Worm (Caenorhabditis elegans): Measurements from ENCODE around the gene clik-2.

The clik-2 gene

ce11 chrX:7689119-7689518, at the start of gene clik-2:
Gene clik-2 (minus strand): TSS chrX:7689219.
- TF ChIP-seq elt-1 (tag; optimal IDR thresholded peaks at IDR 0.05) (no peak), fos-1 (tag; optimal IDR thresholded peaks at IDR 0.05) (no peak), snpc-4 (tag; optimal IDR thresholded peaks at IDR 0.05) (no peak), nhr-12 (tag; optimal IDR thresholded peaks at IDR 0.05) (no peak), pha-4 (tag; optimal IDR thresholded peaks at IDR 0.05) (no peak), nfya-1 (tag; optimal IDR thresholded peaks at IDR 0.05; ENCODE audit: insufficient read depth) (no peak), nhr-28 (tag; optimal IDR thresholded peaks at IDR 0.05) (no peak), nhr-25 (tag; optimal IDR thresholded peaks at IDR 0.05) (no peak), fkh-2 (tag; optimal IDR thresholded peaks at IDR 0.05) (no peak)

ce11 chrX:7736171-7736570, 47.2 kb upstream of the clik-2 start, which contains the start of gene set-12:
Gene set-12 (minus strand): TSS chrX:7736271.
- TF ChIP-seq pha-4 (tag; optimal IDR thresholded peaks at IDR 0.05) (no peak), nhr-76 (tag; optimal IDR thresholded peaks at IDR 0.05) (no peak), fos-1 (tag; optimal IDR thresholded peaks at IDR 0.05) (no peak), nhr-237 (tag; optimal IDR thresholded peaks at IDR 0.05) (no peak), elt-1 (tag; optimal IDR thresholded peaks at IDR 0.05) (no peak), unc-62 (GFP tag; optimal IDR thresholded peaks at IDR 0.05) (no peak), ama-1 (optimal IDR thresholded peaks at IDR 0.05) (no peak), nhr-25 (tag; optimal IDR thresholded peaks at IDR 0.05) (no peak), aly-2 (tag; optimal IDR thresholded peaks at IDR 0.05) (no peak), sea-2 (GFP tag; optimal IDR thresholded peaks at IDR 0.05) (no peak), R02D3.7 (tag; optimal IDR thresholded peaks at IDR 0.05) (no peak), jun-1 (tag; optimal IDR thresholded peaks at IDR 0.05) (no peak)

ce11 chrX:7733571-7733970, 44.6 kb upstream of the clik-2 start:
- TF ChIP-seq zag-1 (tag; optimal IDR thresholded peaks at IDR 0.05) (no peak), nhr-12 (tag; optimal IDR thresholded peaks at IDR 0.05) (no peak), ceh-16 (tag; optimal IDR thresholded peaks at IDR 0.05) (no peak), unc-62 (GFP tag; optimal IDR thresholded peaks at IDR 0.05) (no peak), hmg-11 (tag; optimal IDR thresholded peaks at IDR 0.05) (no peak), elt-3 (tag; optimal IDR thresholded peaks at IDR 0.05) (no peak), mdl-1 (tag; optimal IDR thresholded peaks at IDR 0.05) (no peak), ztf-11 (tag; optimal IDR thresholded peaks at IDR 0.05) (no peak), ztf-4 (tag; optimal IDR thresholded peaks at IDR 0.05) (no peak), ama-1 (optimal IDR thresholded peaks at IDR 0.05) (no peak), egl-27 (tag; optimal IDR thresholded peaks at IDR 0.05) (no peak), lin-15B (tag; optimal IDR thresholded peaks at IDR 0.05) (no peak), nhr-28 (tag; optimal IDR thresholded peaks at IDR 0.05) (no peak), sea-2 (GFP tag; optimal IDR thresholded peaks at IDR 0.05) (no peak), nhr-25 (tag; optimal IDR thresholded peaks at IDR 0.05) (no peak), nhr-237 (tag; optimal IDR thresholded peaks at IDR 0.05) (no peak), mml-1 (tag; optimal IDR thresholded peaks at IDR 0.05) (no peak), nhr-77 (tag; optimal IDR thresholded peaks at IDR 0.05) (no peak), lsy-12 (tag; optimal IDR thresholded peaks at IDR 0.05) (no peak)

- TF ChIP-seq skn-1 (tag; optimal IDR thresholded peaks at IDR 0.05) (no peak), egl-5 (tag; optimal IDR thresholded peaks at IDR 0.05) (no peak), ztf-11 (tag; optimal IDR thresholded peaks at IDR 0.05) (no peak), lin-15B (tag; optimal IDR thresholded peaks at IDR 0.05) (no peak), nhr-28 (tag; optimal IDR thresholded peaks at IDR 0.05) (no peak), nhr-23 (tag; optimal IDR thresholded peaks at IDR 0.05) (no peak), zag-1 (tag; optimal IDR thresholded peaks at IDR 0.05) (no peak), ceh-9 (tag; optimal IDR thresholded peaks at IDR 0.05) (no peak), nhr-43 (tag; optimal IDR thresholded peaks at IDR 0.05; ENCODE audit: poor library complexity, severe bottlenecking) (no peak), mml-1 (tag; optimal IDR thresholded peaks at IDR 0.05) (no peak), ceh-28 (tag; optimal IDR thresholded peaks at IDR 0.05) (no peak), elt-1 (tag; optimal IDR thresholded peaks at IDR 0.05) (no peak), nhr-25 (tag; optimal IDR thresholded peaks at IDR 0.05) (no peak), nfya-1 (tag; optimal IDR thresholded peaks at IDR 0.05; ENCODE audit: insufficient read depth) (no peak)
Observed at ce11 chrX:7727601-7728000, 38.6 kb upstream of the clik-2 start, which contains the start of gene vit-1. Gene vit-1 (plus strand): TSS chrX:7727889.

ce11 chrX:7726351-7726750, 37.3 kb upstream of the clik-2 start:
- TF ChIP-seq sea-2 (GFP tag; optimal IDR thresholded peaks at IDR 0.05) (no peak), unc-62 (GFP tag; optimal IDR thresholded peaks at IDR 0.05) (no peak), nhr-12 (tag; optimal IDR thresholded peaks at IDR 0.05) (no peak), ZK546.5 (tag; optimal IDR thresholded peaks at IDR 0.05) (no peak), egl-27 (tag; optimal IDR thresholded peaks at IDR 0.05) (no peak)
